Worm (Caenorhabditis elegans): ENCODE results near the gene VY10G11R.1.

Gene VY10G11R.1

ce11 chrIV:16489958-16490357 lies 19.2 kb upstream of the VY10G11R.1 start (continued):
- TF ChIP-seq nhr-25 (tag; optimal IDR thresholded peaks at IDR 0.05; ENCODE audit: borderline replicate concordance, insufficient read depth) (peak; percentile 76), aha-1 (tag) (peak; percentile 86), lsy-2 (tag; optimal IDR thresholded peaks at IDR 0.05) (peak in 1 of 2 experiments; percentile 73), dve-1 (tag; optimal IDR thresholded peaks at IDR 0.05; ENCODE audit: insufficient read depth) (peak; percentile 84), rbr-2 (tag; optimal IDR thresholded peaks at IDR 0.05) (peak; percentile 37), D1046.2 (GFP tag; IDR thresholded peaks at IDR 0.05) (no peak), daf-16 (GFP tag; optimal IDR thresholded peaks at IDR 0.05) (no peak), daf-16 (tag; optimal IDR thresholded peaks at IDR 0.05) (peak; percentile 18), dmd-6 (GFP tag; IDR thresholded peaks at IDR 0.05) (peak; percentile 67), hlh-11 (tag; optimal IDR thresholded peaks at IDR 0.05) (peak; percentile 78), hlh-30 (tag; optimal IDR thresholded peaks at IDR 0.05; ENCODE audit: insufficient read depth) (peak; percentile 70), tra-1 (GFP tag; IDR thresholded peaks at IDR 0.05) (no peak), ceh-28 (tag; optimal IDR thresholded peaks at IDR 0.05) (peak; percentile 38), lin-29 (GFP tag; IDR thresholded peaks at IDR 0.05) (no peak), nhr-28 (tag; optimal IDR thresholded peaks at IDR 0.05) (peak; percentile 77), fos-1 (tag; optimal IDR thresholded peaks at IDR 0.05) (peak; percentile 40), unc-62 (GFP tag; optimal IDR thresholded peaks at IDR 0.05 in 1 of 2) (peak in 1 of 2 experiments; percentile 99), unc-62 (tag; optimal IDR thresholded peaks at IDR 0.05) (no peak), mes-2 (tag; optimal IDR thresholded peaks at IDR 0.05; ENCODE audit: poor library complexity, severe bottlenecking) (peak; percentile 68), mxl-3 (GFP tag; optimal IDR thresholded peaks at IDR 0.05) (peak; percentile 54), jun-1 (tag; optimal IDR thresholded peaks at IDR 0.05) (peak; percentile 76), fkh-10 (GFP tag; optimal IDR thresholded peaks at IDR 0.05) (no peak), ZK546.5 (tag; optimal IDR thresholded peaks at IDR 0.05) (no peak)

- TF ChIP-seq hmg-1.1 (GFP tag; IDR thresholded peaks at IDR 0.05) (0 out of 2 replicates have a peak, but pooled peaks have one; percentile 9), madf-5 (GFP tag; IDR thresholded peaks at IDR 0.05) (no peak), ceh-20 (GFP tag; IDR thresholded peaks at IDR 0.05) (no peak), arid-1 (GFP tag; conservative IDR thresholded peaks at IDR 0.05) (no peak), mdl-1 (tag; optimal IDR thresholded peaks at IDR 0.05) (no peak), nhr-237 (tag; optimal IDR thresholded peaks at IDR 0.05) (no peak), nhr-10 (tag; optimal IDR thresholded peaks at IDR 0.05) (no peak)
Measured at ce11 chrIV:16488921-16489320, 18.1 kb upstream of the VY10G11R.1 start, which contains the start of gene rho-1. Gene rho-1, minus strand, starts transcription at chrIV:16489021.

DNA sequence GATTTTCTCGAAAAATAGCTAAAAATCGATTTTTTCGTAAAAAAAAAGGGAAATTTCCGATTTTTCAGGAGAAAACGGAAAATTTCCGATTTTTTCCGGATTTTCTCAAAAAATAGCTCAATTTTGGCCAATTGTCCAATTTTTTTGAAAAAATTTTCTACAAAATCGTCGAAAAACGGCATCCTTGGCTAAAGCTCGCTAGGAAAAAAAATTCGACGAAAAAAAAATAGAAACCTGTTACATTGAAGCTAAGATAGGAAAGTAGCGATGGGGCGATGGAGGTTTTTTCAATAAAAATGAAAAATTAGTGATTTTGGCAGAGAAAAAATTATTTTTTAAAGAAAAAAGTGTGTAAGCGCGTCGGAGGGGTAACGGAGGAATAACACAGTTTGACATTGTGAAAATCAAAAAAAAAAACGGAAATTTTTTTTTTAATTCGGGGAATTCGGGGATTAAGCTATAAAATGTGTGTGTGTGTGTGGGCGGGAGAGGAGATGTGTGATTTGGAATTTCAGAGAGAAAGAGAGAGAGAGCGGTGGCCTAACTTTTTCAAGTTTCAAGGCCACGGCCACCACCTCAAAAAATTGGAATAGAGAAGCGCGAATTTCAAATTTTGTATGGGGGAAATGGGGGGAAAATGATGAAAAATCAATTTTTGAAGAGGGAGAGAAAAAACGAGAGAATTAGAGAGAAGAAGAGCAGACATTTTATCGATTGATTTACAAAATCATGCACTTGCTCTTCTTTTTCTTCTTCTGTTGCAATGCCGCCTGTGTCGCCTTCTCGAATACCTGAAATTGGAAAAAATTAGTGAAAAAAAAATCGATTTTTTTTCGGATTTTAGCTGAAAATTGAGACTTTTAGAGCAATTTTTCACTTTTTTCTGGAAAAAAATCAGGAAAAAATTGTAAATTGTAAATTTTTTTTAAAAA lies 12.8 kb upstream of the VY10G11R.1 start:
- TF ChIP-seq snpc-1.2 (GFP tag; IDR thresholded peaks at IDR 0.05) (0 out of 2 replicates have a peak, but pooled peaks have one; percentile 49), unc-62 (GFP tag; optimal IDR thresholded peaks at IDR 0.05 in 1 of 2) (no peak), unc-62 (tag; optimal IDR thresholded peaks at IDR 0.05) (no peak), dve-1 (tag; optimal IDR thresholded peaks at IDR 0.05; ENCODE audit: insufficient read depth) (no peak), duxl-1 (tag; optimal IDR thresholded peaks at IDR 0.05; ENCODE audit: poor library complexity) (no peak), ceh-28 (tag; optimal IDR thresholded peaks at IDR 0.05) (peak; percentile 64), mxl-3 (GFP tag; optimal IDR thresholded peaks at IDR 0.05) (no peak), Y48G9A.11 (GFP tag; IDR thresholded peaks at IDR 0.05) (no peak), lin-29 (GFP tag; IDR thresholded peaks at IDR 0.05) (no peak), hif-1 (tag; optimal IDR thresholded peaks at IDR 0.05) (peak in 1 of 2 experiments; percentile 14), lir-3 (tag; optimal IDR thresholded peaks at IDR 0.05) (no peak), nhr-42 (GFP tag; IDR thresholded peaks at IDR 0.05) (no peak), snpc-4 (tag; optimal IDR thresholded peaks at IDR 0.05) (no peak), aly-2 (tag; optimal IDR thresholded peaks at IDR 0.05) (peak; percentile 23), ctbp-1 (GFP tag; IDR thresholded peaks at IDR 0.05) (0 out of 2 replicates have a peak, but pooled peaks have one; percentile 15), hmg-1.1 (GFP tag; IDR thresholded peaks at IDR 0.05) (0 out of 2 replicates have a peak, but pooled peaks have one; percentile 12), F10B5.3 (tag; optimal IDR thresholded peaks at IDR 0.05) (no peak), mes-2 (tag; optimal IDR thresholded peaks at IDR 0.05; ENCODE audit: poor library complexity, severe bottlenecking) (peak; percentile 46), lin-38 (GFP tag; IDR thresholded peaks at IDR 0.05) (0 out of 2 replicates have a peak, but pooled peaks have one; percentile 2), aha-1 (tag) (peak; percentile 91)
